Fruit fly (Drosophila melanogaster) whole organism, prepupa: ENCODE data around the gene Klc.
A peak's percentile ranks its signal among the peaks of the same experiment; 100 is the strongest.

Experiments used
- Blimp-1 ChIP-seq: fragments of 200-800 bp; sonication (Bioruptor generic); optimal IDR thresholded peaks from 3 replicates; lab custom pipeline; 2017; ENCODE audit warnings: missing biosample characterization, missing genetic modification characterization, mild to moderate bottlenecking, moderate library complexity, missing genetic modification reagents
- CG10631 ChIP-seq: fragments of 200-800 bp; sonication (Bioruptor generic); optimal IDR thresholded peaks from 2 replicates; lab custom pipeline; 2016; ENCODE audit warnings: missing biosample characterization, missing genetic modification characterization
- CG10669 ChIP-seq: fragments of 200-800 bp; sonication (Bioruptor generic); optimal IDR thresholded peaks from 3 replicates; lab custom pipeline; 2018; ENCODE audit warnings: missing biosample characterization, mild to moderate bottlenecking, missing genetic modification characterization, moderate library complexity
- CG11902 ChIP-seq: fragments of 200-800 bp; sonication (Bioruptor generic); optimal IDR thresholded peaks from 3 replicates; lab custom pipeline; 2016; ENCODE audit warnings: missing biosample characterization, missing genetic modification characterization
- CG15336 ChIP-seq: fragments of 200-800 bp; sonication (Bioruptor generic); IDR thresholded peaks from 2 replicates; pipeline ENCODE4 v1.3.6; 2022; ENCODE audit warnings: missing biosample characterization, missing genetic modification characterization
- CG16779 ChIP-seq: fragments of 200-800 bp; sonication (Bioruptor generic); optimal IDR thresholded peaks from 3 replicates; lab custom pipeline; 2017; ENCODE audit warnings: missing biosample characterization, mild to moderate bottlenecking, missing genetic modification characterization
- CG3032 ChIP-seq: fragments of 200-800 bp; optimal IDR thresholded peaks from 2 replicates; lab custom pipeline; 2019; ENCODE audit warnings: missing biosample characterization, mild to moderate bottlenecking, missing genetic modification characterization, moderate library complexity
- CG34406 ChIP-seq: fragments of 200-800 bp; sonication (Bioruptor generic); optimal IDR thresholded peaks from 3 replicates; lab custom pipeline; 2016; ENCODE audit warnings: missing biosample characterization, missing genetic modification characterization
- CG3919 ChIP-seq: fragments of 200-800 bp; sonication (Bioruptor generic); optimal IDR thresholded peaks from 3 replicates; lab custom pipeline; 2016; ENCODE audit warnings: missing biosample characterization, missing genetic modification characterization
- CG4318 ChIP-seq: fragments of 200-800 bp; sonication (Bioruptor generic); optimal IDR thresholded peaks from 3 replicates; lab custom pipeline; 2017; ENCODE audit warnings: missing biosample characterization, mild to moderate bottlenecking, missing genetic modification characterization
- CG6163 ChIP-seq: fragments of 200-800 bp; sonication (Bioruptor generic); IDR thresholded peaks from 3 replicates; pipeline ENCODE4 v1.3.6; 2022; ENCODE audit warnings: missing biosample characterization, missing genetic modification characterization
- CG6276 ChIP-seq: fragments of 200-800 bp; sonication (Bioruptor generic); optimal IDR thresholded peaks from 2 replicates; lab custom pipeline; 2017; ENCODE audit warnings: missing biosample characterization, mild to moderate bottlenecking, missing genetic modification characterization
- CG6792 ChIP-seq: fragments of 200-800 bp; sonication (Bioruptor generic); optimal IDR thresholded peaks from 3 replicates; lab custom pipeline; 2016; ENCODE audit warnings: missing biosample characterization, missing genetic modification characterization
- CG6808 ChIP-seq: fragments of 200-800 bp; sonication (Bioruptor generic); optimal IDR thresholded peaks from 3 replicates; lab custom pipeline; 2017; ENCODE audit warnings: missing biosample characterization, missing genetic modification characterization, mild to moderate bottlenecking, moderate library complexity, missing genetic modification reagents
- CG6854 ChIP-seq: fragments of 200-800 bp; sonication (Bioruptor generic); optimal IDR thresholded peaks from 2 replicates; lab custom pipeline; 2017; ENCODE audit warnings: missing biosample characterization, mild to moderate bottlenecking, missing genetic modification characterization
- CG7368 ChIP-seq: fragments of 200-800 bp; sonication (Bioruptor generic); optimal IDR thresholded peaks from 3 replicates; lab custom pipeline; 2016; ENCODE audit warnings: missing biosample characterization, missing genetic modification characterization
- CG8119 ChIP-seq: fragments of 200-800 bp; sonication (Bioruptor generic); IDR thresholded peaks from 3 replicates; pipeline ENCODE4 v1.3.6; 2022; ENCODE audit warnings: missing biosample characterization, missing genetic modification characterization
- CG8632 ChIP-seq: fragments of 200-800 bp; sonication (Bioruptor generic); optimal IDR thresholded peaks from 3 replicates; lab custom pipeline; 2016; ENCODE audit warnings: missing biosample characterization, missing genetic modification characterization
- Eip78C ChIP-seq: fragments of 200-800 bp; sonication (Bioruptor generic); peaks from one replicate; lab custom pipeline; 2016; ENCODE audit warnings: missing biosample characterization, missing genetic modification characterization
- Eip93F ChIP-seq: fragments of 200-800 bp; sonication (Bioruptor generic); optimal IDR thresholded peaks from 2 replicates; lab custom pipeline; 2016; ENCODE audit warnings: missing biosample characterization, mild to moderate bottlenecking, missing genetic modification characterization
- Ets21C ChIP-seq: fragments of 200-800 bp; sonication (Bioruptor generic); optimal IDR thresholded peaks from 3 replicates; lab custom pipeline; 2016; ENCODE audit warnings: missing biosample characterization, missing genetic modification characterization
- Ets96B ChIP-seq: fragments of 200-800 bp; optimal IDR thresholded peaks from 2 replicates; lab custom pipeline; 2019; ENCODE audit warnings: missing biosample characterization, mild to moderate bottlenecking, missing genetic modification characterization, moderate library complexity
- Hr38 ChIP-seq: sonication (Bioruptor generic); optimal IDR thresholded peaks from 2 replicates; lab custom pipeline; 2016; ENCODE audit warnings: missing biosample characterization, missing genetic modification characterization
- Hr39 ChIP-seq: fragments of 200-800 bp; sonication (Bioruptor generic); optimal IDR thresholded peaks from 2 replicates; lab custom pipeline; 2016; ENCODE audit warnings: missing biosample characterization, missing genetic modification characterization
- Lpt ChIP-seq: fragments of 200-800 bp; sonication (Bioruptor generic); optimal IDR thresholded peaks from 3 replicates; lab custom pipeline; 2016; ENCODE audit warnings: missing biosample characterization, missing genetic modification characterization
- OdsH ChIP-seq: fragments of 200-800 bp; sonication (Bioruptor generic); optimal IDR thresholded peaks from 3 replicates; lab custom pipeline; 2016; ENCODE audit warnings: missing biosample characterization, missing genetic modification characterization
- Sox15 ChIP-seq: fragments of 200-800 bp; sonication (Bioruptor generic); optimal IDR thresholded peaks from 3 replicates; lab custom pipeline; 2016; ENCODE audit warnings: missing biosample characterization, missing genetic modification characterization
- acj6 ChIP-seq: fragments of 200-800 bp; sonication (Bioruptor generic); optimal IDR thresholded peaks from 3 replicates; lab custom pipeline; 2016; ENCODE audit warnings: missing biosample characterization, missing genetic modification characterization
- cyc ChIP-seq: fragments of 200-800 bp; sonication (Bioruptor generic); optimal IDR thresholded peaks from 3 replicates; lab custom pipeline; 2016; ENCODE audit warnings: missing biosample characterization, missing genetic modification characterization
- dac ChIP-seq: fragments of 200-800 bp; sonication (Bioruptor generic); optimal IDR thresholded peaks from 2 replicates; lab custom pipeline; 2017; ENCODE audit warnings: missing biosample characterization, mild to moderate bottlenecking, missing genetic modification characterization
- eg ChIP-seq: fragments of 200-800 bp; sonication (Bioruptor generic); IDR thresholded peaks from 3 replicates; pipeline ENCODE4 v1.3.6; 2022; ENCODE audit warnings: missing biosample characterization, missing genetic modification characterization
- esn ChIP-seq: fragments of 200-800 bp; sonication (Bioruptor generic); optimal IDR thresholded peaks from 2 replicates; lab custom pipeline; 2016; ENCODE audit warnings: missing biosample characterization, mild to moderate bottlenecking, missing genetic modification characterization, moderate library complexity
- fd59A ChIP-seq: fragments of 200-800 bp; sonication (Bioruptor generic); optimal IDR thresholded peaks from 2 replicates; lab custom pipeline; 2017; ENCODE audit warnings: missing biosample characterization, mild to moderate bottlenecking, missing genetic modification characterization, missing genetic modification reagents
- lz ChIP-seq: fragments of 200-800 bp; sonication (Bioruptor generic); optimal IDR thresholded peaks from 3 replicates; lab custom pipeline; 2016; ENCODE audit warnings: missing biosample characterization, missing genetic modification characterization
- net ChIP-seq: fragments of 200-800 bp; sonication (Bioruptor generic); optimal IDR thresholded peaks from 3 replicates; lab custom pipeline; 2016; ENCODE audit warnings: missing biosample characterization, missing genetic modification characterization
- salr ChIP-seq, 2 experiments: fragments of 200-800 bp; sonication (Bioruptor generic); optimal IDR thresholded peaks; 3 replicates each; lab custom pipeline; 2016 to 2018; ENCODE audit warnings: missing biosample characterization in 2 of 2, missing genetic modification characterization in 2 of 2, mild to moderate bottlenecking in 1 of 2
- spab ChIP-seq: fragments of 200-800 bp; sonication (Bioruptor generic); optimal IDR thresholded peaks from 2 replicates; lab custom pipeline; 2017; ENCODE audit warnings: missing biosample characterization, mild to moderate bottlenecking, missing genetic modification characterization, missing genetic modification reagents
- svp ChIP-seq: fragments of 200-800 bp; sonication (Bioruptor generic); peaks from one replicate; lab custom pipeline; 2016; ENCODE audit warnings: missing biosample characterization, missing genetic modification characterization
- topi ChIP-seq: fragments of 200-800 bp; sonication (Bioruptor generic); optimal IDR thresholded peaks from 3 replicates; lab custom pipeline; 2016; ENCODE audit warnings: missing biosample characterization, missing genetic modification characterization

Gene Klc

DNA sequence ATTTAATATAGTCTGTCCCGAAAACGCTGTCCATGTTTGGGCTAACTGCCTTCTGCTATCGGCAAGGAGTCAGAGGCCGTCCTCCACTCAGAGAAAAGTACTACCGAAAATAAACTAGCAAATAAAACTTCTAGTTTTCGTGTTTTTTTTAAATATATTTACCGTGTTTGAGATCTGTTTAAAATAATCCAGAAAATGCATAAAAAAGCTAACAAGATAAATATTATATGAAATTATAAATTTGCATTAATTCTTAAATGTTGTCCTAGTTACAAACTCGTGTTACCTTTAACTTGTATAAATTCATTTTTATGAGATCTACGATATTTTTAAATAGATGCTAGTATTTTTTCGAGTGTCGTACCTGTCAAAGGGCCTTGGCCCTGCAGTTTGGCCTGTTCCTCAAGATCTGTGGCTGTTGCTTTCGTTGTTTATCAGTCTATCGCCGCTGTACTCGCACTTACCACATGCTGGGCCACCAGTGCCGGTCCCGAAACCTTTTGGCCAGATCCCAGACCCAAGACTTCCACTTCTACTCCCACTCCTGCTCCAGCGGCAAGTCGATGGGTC, 46.3 kb downstream of the Klc start (continued):
- TF ChIP-seq Ets96B (tag; lab: Kevin White, UChicago) (peak; percentile 41), spab (GFP tag; lab: Kevin White, UChicago) (peak; percentile 32), fd59A (GFP tag; lab: Kevin White, UChicago) (no peak), topi (GFP tag; lab: Kevin White, UChicago) (peak; percentile 47), OdsH (GFP tag; lab: Kevin White, UChicago) (no peak), CG6276 (GFP tag; lab: Kevin White, UChicago) (no peak)

DNA sequence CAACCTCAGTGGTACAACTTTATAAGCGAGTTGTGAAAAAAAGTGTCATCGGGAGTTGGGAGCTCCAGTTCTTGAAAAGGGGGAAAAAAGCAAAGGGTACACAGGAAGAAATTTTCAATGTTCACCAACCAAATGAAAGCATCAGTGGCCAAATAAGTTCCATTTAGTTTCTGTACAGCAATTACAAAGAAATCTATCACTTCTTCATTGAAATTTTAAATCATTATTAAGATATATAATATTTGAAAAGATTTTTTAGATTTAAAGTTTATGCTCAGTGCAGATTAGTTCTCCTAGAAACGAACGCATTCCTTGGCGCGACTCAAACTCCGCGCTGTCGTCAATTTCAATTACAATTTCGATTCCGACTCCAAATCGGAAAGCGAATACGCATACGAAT, 48.5 kb downstream of the Klc start:
- peak; percentile 43 for TF ChIP-seq OdsH (GFP tag; lab: Kevin White, UChicago)
- no peak for TF ChIP-seq topi (GFP tag; lab: Kevin White, UChicago)
- no peak for TF ChIP-seq CG8119
- no peak for TF ChIP-seq Hr39 (GFP tag; lab: Kevin White, UChicago)
- no peak for TF ChIP-seq CG10631 (GFP tag; lab: Kevin White, UChicago)
- TF ChIP-seq CG10669: peak; percentile 21
- TF ChIP-seq CG34406 (GFP tag; lab: Kevin White, UChicago): peak; percentile 2
- peak; percentile 21 for TF ChIP-seq CG3919 (GFP tag; lab: Kevin White, UChicago)
- TF ChIP-seq Sox15 (GFP tag; lab: Kevin White, UChicago): no peak
- TF ChIP-seq svp (GFP tag; lab: Kevin White, UChicago): peak; percentile 60
- TF ChIP-seq CG3032 (tag; lab: Kevin White, UChicago): peak; percentile 27
- TF ChIP-seq esn: peak; percentile 0
- TF ChIP-seq Ets96B (tag; lab: Kevin White, UChicago): peak; percentile 45
- peak; percentile 0 for TF ChIP-seq CG6808 (GFP tag; lab: Kevin White, UChicago)
- no peak for TF ChIP-seq CG15336 (GFP tag; lab: Robert Waterston, UW)
- peak; percentile 12 for TF ChIP-seq fd59A (GFP tag; lab: Kevin White, UChicago)
- TF ChIP-seq acj6 (GFP tag; lab: Kevin White, UChicago): peak; percentile 6
- peak; percentile 61 for TF ChIP-seq Eip78C (GFP tag; lab: Kevin White, UChicago)
- TF ChIP-seq spab (GFP tag; lab: Kevin White, UChicago): peak; percentile 17
- 0 out of 3 replicates have a peak, but pooled peaks have one; percentile 15 for TF ChIP-seq eg
- TF ChIP-seq CG6163 (GFP tag; lab: Robert Waterston, UW): peak; percentile 59; the same call in 1 of the 3 replicates
- TF ChIP-seq, all 60 proteins: peak for 15

- TF ChIP-seq acj6 (GFP tag; lab: Kevin White, UChicago): no peak
- no peak for TF ChIP-seq CG16779
- no peak for TF ChIP-seq CG7368 (GFP tag; lab: Kevin White, UChicago)
- no peak for TF ChIP-seq Hr38 (GFP tag; lab: Kevin White, UChicago)
- no peak for TF ChIP-seq salr (GFP tag; optimal IDR thresholded peaks at IDR 0.05; lab: Kevin White, UChicago)
- TF ChIP-seq dac (GFP tag; lab: Kevin White, UChicago): no peak
- no peak for TF ChIP-seq Ets21C (GFP tag; lab: Kevin White, UChicago)
- no peak for TF ChIP-seq CG6792 (GFP tag; lab: Kevin White, UChicago)
- no peak for TF ChIP-seq lz (GFP tag; lab: Kevin White, UChicago)
- no peak for TF ChIP-seq Lpt (GFP tag; lab: Kevin White, UChicago)
- TF ChIP-seq Eip93F: no peak
These were observed 49.3 kb downstream of the Klc start for dm6 chr3L:12700509-12700995.

DNA sequence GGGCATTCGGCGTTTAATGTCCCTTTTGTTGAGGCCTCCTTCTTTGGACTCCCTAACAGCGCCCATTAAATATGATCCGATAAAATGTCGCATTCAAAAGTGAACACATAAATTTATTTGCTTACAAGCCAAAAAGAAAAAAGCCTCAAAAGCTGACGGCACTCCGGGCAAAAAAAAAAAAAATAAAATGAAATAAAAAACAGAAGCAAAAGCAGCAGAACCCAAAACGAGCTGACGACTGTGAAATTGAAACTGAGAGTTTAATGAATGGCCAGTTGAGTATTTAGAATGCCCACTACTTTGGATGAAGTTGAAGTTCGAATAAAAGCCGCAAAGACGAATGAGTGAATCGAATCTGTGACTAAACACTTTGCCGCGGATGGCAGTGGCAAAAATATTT, 51.6 kb downstream of the Klc start:
- peak; percentile 20; the same call in 1 of the 3 replicates for TF ChIP-seq CG6163 (GFP tag; lab: Robert Waterston, UW)
- no peak for TF ChIP-seq cyc

DNA sequence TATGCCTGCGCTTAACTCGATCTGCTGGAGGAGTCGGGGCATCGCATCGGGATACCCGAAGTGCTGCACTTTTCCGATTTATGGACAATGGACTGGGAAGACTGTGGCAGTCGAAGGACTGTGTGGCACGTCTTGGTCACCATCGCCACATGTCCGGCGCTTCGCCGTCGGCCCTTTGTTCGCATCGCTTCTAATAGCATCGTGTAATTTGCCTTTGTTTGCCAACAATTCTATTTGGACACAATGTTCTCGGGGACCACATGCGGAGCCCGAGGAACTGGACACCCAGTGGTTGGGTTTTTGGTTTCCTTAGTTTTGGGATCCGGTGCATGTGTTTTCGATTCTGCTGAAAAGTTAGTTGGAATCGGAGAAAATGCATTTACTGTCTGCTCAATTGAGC, 52.3 kb downstream of the Klc start:
- TF ChIP-seq CG6854 (no peak), Hr39 (GFP tag; lab: Kevin White, UChicago) (no peak), CG6808 (GFP tag; lab: Kevin White, UChicago) (no peak), net (no peak), CG8632 (GFP tag; lab: Kevin White, UChicago) (no peak), eg (no peak), dac (GFP tag; lab: Kevin White, UChicago) (no peak), Eip78C (GFP tag; lab: Kevin White, UChicago) (no peak), esn (no peak), CG11902 (no peak), CG8119 (no peak), CG7368 (GFP tag; lab: Kevin White, UChicago) (no peak), Ets21C (GFP tag; lab: Kevin White, UChicago) (no peak), Blimp-1 (GFP tag; lab: Kevin White, UChicago) (no peak), CG4318 (GFP tag; lab: Kevin White, UChicago) (no peak), CG16779 (no peak), Eip93F (no peak)
